Worm (Caenorhabditis elegans): ENCODE results near the gene snu-66.

ce11 chrV:7548017-7548416, 27.5 kb downstream of the snu-66 start:
- TF ChIP-seq W03F9.2 (tag; optimal IDR thresholded peaks at IDR 0.05) (no peak), him-1 (tag; optimal IDR thresholded peaks at IDR 0.05) (no peak)

Measured in whole organism, L4/young adult.